Worm (Caenorhabditis elegans) whole organism, early embryonic: ENCODE measurements around the gene str-64.

Source experiments
- B0310.2 ChIP-seq: sonication (generic microtip); optimal IDR thresholded peaks from 2 replicates; lab custom pipeline; 2016; ENCODE audit warnings: mild to moderate bottlenecking, missing genetic modification characterization, missing compliant biosample characterization
- ama-1 ChIP-seq: fragments of 150-350 bp; optimal IDR thresholded peaks from 2 replicates; lab custom pipeline; 2014
- ceh-13 ChIP-seq: fragments of 200-800 bp; sonication (Bioruptor generic); optimal IDR thresholded peaks from 2 replicates; lab custom pipeline; 2018; ENCODE audit warnings: mild to moderate bottlenecking, missing genetic modification characterization, missing compliant biosample characterization
- ceh-36 ChIP-seq: sonication (generic microtip); optimal IDR thresholded peaks from 2 replicates; lab custom pipeline; 2016; ENCODE audit warnings: missing genetic modification characterization, inconsistent platforms, missing compliant biosample characterization
- ets-7 ChIP-seq: sonication (generic microtip); optimal IDR thresholded peaks from 2 replicates; lab custom pipeline; 2016; ENCODE audit warnings: missing genotype, missing genetic modification characterization, missing compliant biosample characterization
- flt-1 ChIP-seq: fragments of 200-800 bp; sonication (Bioruptor generic); IDR thresholded peaks from 2 replicates; pipeline ENCODE4 v1.3.6; 2022; ENCODE audit warnings: missing genetic modification characterization, missing compliant biosample characterization
- hmg-4 ChIP-seq: fragments of 200-800 bp; sonication (Bioruptor generic); optimal IDR thresholded peaks from 2 replicates; lab custom pipeline; 2018; ENCODE audit warnings: mild to moderate bottlenecking, missing genetic modification characterization, missing compliant biosample characterization
- hnd-1 ChIP-seq: sonication (generic microtip); optimal IDR thresholded peaks from 2 replicates; lab custom pipeline; 2016; ENCODE audit warnings: missing genetic modification characterization, missing compliant biosample characterization
- pes-1 ChIP-seq: fragments of 200-800 bp; sonication (Bioruptor generic); IDR thresholded peaks from 2 replicates; pipeline ENCODE4 v1.3.6; 2022; ENCODE audit warnings: missing genetic modification reagents, missing genetic modification characterization, missing compliant biosample characterization
- scrt-1 ChIP-seq: fragments of 200-800 bp; sonication (Bioruptor generic); IDR thresholded peaks from 2 replicates; pipeline ENCODE4 v1.3.6; 2022; ENCODE audit warnings: missing genetic modification characterization, missing compliant biosample characterization
- sea-1 ChIP-seq: fragments of 200-800 bp; sonication (Bioruptor generic); conservative IDR thresholded peaks from 2 replicates; pipeline ENCODE4 v1.3.6; 2022; ENCODE audit warnings: missing genetic modification characterization, missing compliant biosample characterization
- tbx-11 ChIP-seq: fragments of 200-800 bp; sonication (Bioruptor generic); IDR thresholded peaks from 2 replicates; pipeline ENCODE4 v1.3.6; 2022; ENCODE audit warnings: missing genetic modification characterization, missing compliant biosample characterization
- tbx-37 ChIP-seq: fragments of 200-800 bp; sonication (Bioruptor generic); conservative IDR thresholded peaks from 2 replicates; pipeline ENCODE4 v1.3.6; 2022; ENCODE audit warnings: missing genetic modification reagents, missing genetic modification characterization, missing compliant biosample characterization
- tra-4 ChIP-seq: sonication (generic microtip); optimal IDR thresholded peaks from 2 replicates; lab custom pipeline; 2017; ENCODE audit warnings: missing genetic modification characterization, missing compliant biosample characterization

DNA sequence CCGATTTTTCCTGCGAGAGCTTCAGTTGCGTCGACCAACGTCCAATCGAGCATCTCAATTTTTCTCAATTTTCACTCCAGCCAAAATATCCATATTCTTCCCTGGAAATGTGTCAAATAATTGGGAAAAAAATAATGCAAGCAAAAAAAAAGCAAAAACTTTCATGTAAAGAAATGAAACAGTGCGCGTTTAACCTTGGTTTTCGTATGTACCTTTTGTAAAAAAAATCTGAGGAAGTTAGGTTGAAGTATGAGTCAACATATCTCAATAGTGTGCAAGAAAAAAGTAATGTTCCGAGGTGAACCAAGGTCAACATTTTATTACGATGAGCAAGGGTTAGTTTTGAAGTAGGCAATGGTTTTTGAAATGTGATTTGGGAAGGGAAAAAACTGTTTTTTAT, 32.9 kb upstream of the str-64 start, which contains the start of gene T28A11.13:
- TF ChIP-seq flt-1 (GFP tag; lab: Robert Waterston, UW): no peak
- no peak for TF ChIP-seq tbx-11 (GFP tag; lab: Robert Waterston, UW)
- no peak for TF ChIP-seq ama-1 (lab: Kevin White, UChicago)
- no peak for TF ChIP-seq ceh-13 (GFP tag; lab: Kevin White, UChicago)
- no peak for TF ChIP-seq pes-1 (GFP tag; lab: Robert Waterston, UW)
- no peak for TF ChIP-seq tra-4 (tag; lab: Kevin White, UChicago)
- TF ChIP-seq ets-7 (tag; lab: Kevin White, UChicago): no peak
- TF ChIP-seq ceh-36: no peak
- no peak for TF ChIP-seq B0310.2 (tag; lab: Kevin White, UChicago)
- no peak for TF ChIP-seq tbx-37 (GFP tag; lab: Robert Waterston, UW)
- no peak for TF ChIP-seq sea-1 (GFP tag; lab: Robert Waterston, UW)
- no peak for TF ChIP-seq hmg-4 (GFP tag; lab: Kevin White, UChicago)
- TF ChIP-seq hnd-1: no peak
- no peak for TF ChIP-seq scrt-1 (GFP tag; lab: Robert Waterston, UW)
